Worm (Caenorhabditis elegans) whole organism, mixed stage, embryonic: ENCODE measurements around the gene cup-4.
A peak's percentile ranks its signal among the peaks of the same experiment; 100 is the strongest.

ENCODE experiments used
- M03D4.4 ChIP-seq: sonication (generic microtip); optimal IDR thresholded peaks from 2 replicates; lab custom pipeline; 2017; ENCODE audit warnings: mild to moderate bottlenecking, missing genetic modification characterization, missing compliant biosample characterization
- blmp-1 ChIP-seq: fragments of 150-350 bp; optimal IDR thresholded peaks from 2 replicates; lab custom pipeline; 2014; ENCODE audit warnings: missing biosample characterization, missing genetic modification characterization
- ceh-43 ChIP-seq: fragments of 200-800 bp; sonication (Bioruptor generic); optimal IDR thresholded peaks from 2 replicates; lab custom pipeline; 2018; ENCODE audit warnings: mild to moderate bottlenecking, missing genetic modification characterization, moderate library complexity, missing compliant biosample characterization
- ces-1 ChIP-seq: fragments of 150-350 bp; optimal IDR thresholded peaks from 2 replicates; lab custom pipeline; 2014; ENCODE audit warnings: missing biosample characterization, missing genetic modification reagents, missing genetic modification characterization
- cnd-1 ChIP-seq: fragments of 200-800 bp; sonication (Bioruptor generic); optimal IDR thresholded peaks from 2 replicates; lab custom pipeline; 2018; ENCODE audit warnings: mild to moderate bottlenecking, missing genetic modification characterization, missing compliant biosample characterization
- ham-2 ChIP-seq: fragments of 200-800 bp; sonication (Bioruptor generic); optimal IDR thresholded peaks from 2 replicates; lab custom pipeline; 2018; ENCODE audit warnings: mild to moderate bottlenecking, missing genetic modification characterization, missing compliant biosample characterization
- hlh-1 ChIP-seq: fragments of 150-350 bp; optimal IDR thresholded peaks from 2 replicates; lab custom pipeline; 2014; ENCODE audit warnings: missing biosample characterization, missing genetic modification reagents, missing genetic modification characterization
- lin-13 ChIP-seq: fragments of 150-350 bp; optimal IDR thresholded peaks from 2 replicates; lab custom pipeline; 2014; ENCODE audit warnings: missing biosample characterization, missing genetic modification characterization
- lin-32 ChIP-seq: fragments of 200-800 bp; sonication (Bioruptor generic); optimal IDR thresholded peaks from 2 replicates; lab custom pipeline; 2018; ENCODE audit warnings: mild to moderate bottlenecking, missing genetic modification characterization, missing compliant biosample characterization
- lsy-2 ChIP-seq: fragments of 150-350 bp; optimal IDR thresholded peaks from 2 replicates; lab custom pipeline; 2014; ENCODE audit warnings: missing biosample characterization, missing genetic modification characterization
- mab-5 ChIP-seq: fragments of 150-350 bp; optimal IDR thresholded peaks from 2 replicates; lab custom pipeline; 2014; ENCODE audit warnings: missing biosample characterization, missing genetic modification characterization
- mep-1 ChIP-seq: fragments of 150-350 bp; optimal IDR thresholded peaks from 2 replicates; lab custom pipeline; 2017; ENCODE audit warnings: missing biosample characterization, missing genetic modification reagents, missing genetic modification characterization, inconsistent platforms
- mls-2 ChIP-seq: sonication (generic microtip); optimal IDR thresholded peaks from 2 replicates; lab custom pipeline; 2016; ENCODE audit warnings: mild to moderate bottlenecking, missing genetic modification characterization, moderate library complexity, missing compliant biosample characterization
- nhr-12 ChIP-seq: fragments of 150-350 bp; optimal IDR thresholded peaks from 2 replicates; lab custom pipeline; 2014; ENCODE audit warnings: missing biosample characterization, missing genetic modification characterization
- nhr-237 ChIP-seq: fragments of 150-350 bp; optimal IDR thresholded peaks from 2 replicates; lab custom pipeline; 2014; ENCODE audit warnings: missing biosample characterization, missing genetic modification characterization
- nhr-28 ChIP-seq: fragments of 150-350 bp; optimal IDR thresholded peaks from 2 replicates; lab custom pipeline; 2014; ENCODE audit warnings: missing biosample characterization, missing genetic modification characterization
- nhr-76 ChIP-seq: sonication (generic microtip); optimal IDR thresholded peaks from 2 replicates; lab custom pipeline; 2017; ENCODE audit warnings: missing biosample characterization, missing genetic modification characterization
- pha-4 ChIP-seq: fragments of 150-350 bp; optimal IDR thresholded peaks from 2 replicates; lab custom pipeline; 2018; ENCODE audit warnings: missing biosample characterization, missing genetic modification reagents, missing genetic modification characterization
- sem-2 ChIP-seq: fragments of 200-800 bp; sonication (Bioruptor generic); optimal IDR thresholded peaks from 2 replicates; lab custom pipeline; 2018; ENCODE audit warnings: mild to moderate bottlenecking, missing genetic modification characterization, missing compliant biosample characterization
- sptf-1 ChIP-seq: sonication (generic microtip); optimal IDR thresholded peaks from 2 replicates; lab custom pipeline; 2017; ENCODE audit warnings: mild to moderate bottlenecking, missing genetic modification characterization, moderate library complexity, missing compliant biosample characterization
- tbx-8 ChIP-seq: fragments of 200-800 bp; sonication (Bioruptor generic); optimal IDR thresholded peaks from 2 replicates; lab custom pipeline; 2018; ENCODE audit warnings: mild to moderate bottlenecking, missing genetic modification characterization, moderate library complexity, missing compliant biosample characterization
- unc-120 ChIP-seq: sonication (generic microtip); optimal IDR thresholded peaks from 2 replicates; lab custom pipeline; 2017; ENCODE audit warnings: missing genetic modification characterization, missing compliant biosample characterization; ENCODE audit not compliant: poor library complexity, severe bottlenecking
- unc-39 ChIP-seq: fragments of 150-350 bp; optimal IDR thresholded peaks from 2 replicates; lab custom pipeline; 2014; ENCODE audit warnings: missing biosample characterization, missing genetic modification characterization
- unc-62 ChIP-seq: fragments of 150-350 bp; optimal IDR thresholded peaks from 2 replicates; lab custom pipeline; 2014; ENCODE audit warnings: missing biosample characterization, missing genetic modification reagents, missing genetic modification characterization
- zip-8 ChIP-seq: fragments of 150-350 bp; optimal IDR thresholded peaks from 2 replicates; lab custom pipeline; 2014; ENCODE audit warnings: missing biosample characterization, missing genetic modification characterization
- ztf-11 ChIP-seq: fragments of 150-350 bp; optimal IDR thresholded peaks from 2 replicates; lab custom pipeline; 2014; ENCODE audit warnings: missing biosample characterization, missing genetic modification characterization

cup-4 gene

ce11 chrIII:7866189-7866588 lies at the start of gene cup-4:
Gene cup-4 (plus strand): TSS chrIII:7866489.
- TF ChIP-seq pha-4 (tag; lab: Kevin White, UChicago) (no peak), nhr-237 (tag; lab: Kevin White, UChicago) (no peak), nhr-76 (tag; lab: Kevin White, UChicago) (no peak), cnd-1 (tag; lab: Kevin White, UChicago) (no peak), M03D4.4 (tag; lab: Kevin White, UChicago) (no peak), hlh-1 (tag; lab: Kevin White, UChicago) (no peak), unc-39 (tag; lab: Kevin White, UChicago) (no peak), nhr-28 (no peak), mab-5 (tag; lab: Kevin White, UChicago) (no peak), lin-32 (GFP tag; lab: Kevin White, UChicago) (no peak), unc-120 (tag; lab: Kevin White, UChicago) (no peak)

- TF ChIP-seq tbx-8 (GFP tag; lab: Kevin White, UChicago) (no peak), ztf-11 (no peak), lin-32 (GFP tag; lab: Kevin White, UChicago) (no peak), ces-1 (GFP tag; lab: Kevin White, UChicago) (no peak), pha-4 (tag; lab: Kevin White, UChicago) (no peak), mab-5 (tag; lab: Kevin White, UChicago) (no peak), blmp-1 (no peak)
These were observed 47.3 kb upstream of the cup-4 start for ce11 chrIII:7818965-7819364.

ce11 chrIII:7819866-7820265 lies 46.4 kb upstream of the cup-4 start:
- TF ChIP-seq lsy-2 (tag; lab: Kevin White, UChicago) (peak; percentile 3), tbx-8 (GFP tag; lab: Kevin White, UChicago) (no peak), lin-32 (GFP tag; lab: Kevin White, UChicago) (no peak), blmp-1 (no peak), mab-5 (tag; lab: Kevin White, UChicago) (no peak)

ce11 chrIII:7823285-7823684 lies 43.0 kb upstream of the cup-4 start:
- no peak for TF ChIP-seq sem-2
- TF ChIP-seq blmp-1: no peak
- TF ChIP-seq sptf-1 (tag; lab: Kevin White, UChicago): no peak
- TF ChIP-seq, all 35 proteins: peak for 0

- peak; percentile 26 for TF ChIP-seq cnd-1 (tag; lab: Kevin White, UChicago)
- no peak for TF ChIP-seq unc-120 (tag; lab: Kevin White, UChicago)
These were observed 42.2 kb upstream of the cup-4 start for ce11 chrIII:7824041-7824440.

- peak; percentile 13 for TF ChIP-seq hlh-1 (tag; lab: Kevin White, UChicago)
- TF ChIP-seq mep-1 (tag; lab: Kevin White, UChicago): peak; percentile 44
- peak; percentile 36 for TF ChIP-seq lsy-2 (tag; lab: Kevin White, UChicago)
- TF ChIP-seq ceh-43 (GFP tag; lab: Kevin White, UChicago): no peak
- peak; percentile 66 for TF ChIP-seq unc-120 (tag; lab: Kevin White, UChicago)
These were observed 37.5 kb upstream of the cup-4 start, which contains the start of the genes egl-45 and kcmf-1 for ce11 chrIII:7828576-7829461. Gene egl-45 (minus strand): TSS chrIII:7828626. Gene kcmf-1 (plus strand): TSS chrIII:7829411.

- TF ChIP-seq ham-2 (GFP tag; lab: Kevin White, UChicago) (no peak), zip-8 (tag; lab: Kevin White, UChicago) (no peak), lin-32 (GFP tag; lab: Kevin White, UChicago) (no peak), nhr-28 (no peak), lin-13 (tag; lab: Kevin White, UChicago) (no peak), nhr-12 (tag; lab: Kevin White, UChicago) (no peak), unc-62 (GFP tag; lab: Kevin White, UChicago) (no peak), ztf-11 (no peak), blmp-1 (no peak), unc-39 (tag; lab: Kevin White, UChicago) (no peak), lsy-2 (tag; lab: Kevin White, UChicago) (no peak), mab-5 (tag; lab: Kevin White, UChicago) (no peak), mls-2 (tag; lab: Kevin White, UChicago) (no peak)
These were observed 33.8 kb upstream of the cup-4 start for ce11 chrIII:7832473-7832872.
